Fruit fly (Drosophila melanogaster) whole organism, adult: ENCODE results near the gene Sfp24F.

Source experiments
- CG14711 ChIP-seq: fragments of 200-800 bp; sonication (Bioruptor generic); optimal IDR thresholded peaks from 2 replicates; lab custom pipeline; 2018; ENCODE audit warnings: missing biosample characterization, mild to moderate bottlenecking, missing genetic modification characterization, moderate library complexity
- CG33017 ChIP-seq: fragments of 200-800 bp; sonication (Bioruptor generic); optimal IDR thresholded peaks from 2 replicates; lab custom pipeline; 2018; ENCODE audit warnings: missing biosample characterization, mild to moderate bottlenecking, missing genetic modification characterization, moderate library complexity
- CG5204 ChIP-seq: fragments of 200-800 bp; sonication (Bioruptor generic); optimal IDR thresholded peaks from 2 replicates; lab custom pipeline; 2016; ENCODE audit warnings: missing biosample characterization, missing genetic modification characterization
- CG7045 ChIP-seq: fragments of 200-800 bp; sonication (Bioruptor generic); optimal IDR thresholded peaks from 2 replicates; lab custom pipeline; 2017; ENCODE audit warnings: missing biosample characterization, mild to moderate bottlenecking, missing genetic modification characterization
- cnc ChIP-seq, 2 experiments: fragments of >200 bp; optimal IDR thresholded peaks; 2 replicates each; lab custom pipeline; 2017
- kay ChIP-seq: fragments of 200-800 bp; sonication (Bioruptor generic); peaks from one replicate; lab custom pipeline; 2016; ENCODE audit warnings: missing biosample characterization, missing genetic modification characterization, borderline replicate concordance
- ovo ChIP-seq: fragments of 200-800 bp; sonication (Bioruptor generic); optimal IDR thresholded peaks from 2 replicates; lab custom pipeline; 2016; ENCODE audit warnings: missing biosample characterization, missing genetic modification characterization
- toe ChIP-seq: fragments of 200-800 bp; sonication (Bioruptor generic); optimal IDR thresholded peaks from 2 replicates; lab custom pipeline; 2016; ENCODE audit warnings: missing biosample characterization, missing genetic modification characterization

DNA sequence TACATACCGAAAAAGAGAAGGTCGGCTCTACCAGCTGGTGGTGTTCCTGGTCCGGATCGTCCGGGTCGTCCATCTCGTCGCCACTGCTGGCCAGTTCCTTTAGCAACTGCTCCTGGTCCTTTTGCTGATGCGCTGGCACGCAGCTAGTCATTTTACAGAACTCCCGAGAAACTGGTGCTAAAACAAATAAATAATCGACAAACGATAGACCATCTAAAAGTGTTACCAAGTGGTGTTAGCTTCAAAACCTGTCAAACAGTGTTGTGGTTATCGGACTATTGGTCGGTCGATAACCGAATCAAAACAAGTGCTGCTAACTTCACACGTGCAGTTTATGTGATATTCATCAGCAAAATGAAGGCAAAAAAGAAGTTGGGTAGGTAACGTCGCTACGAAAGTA is 2.6 kb upstream of the Sfp24F start, which contains the start of the genes morgue and Elp3:
- TF ChIP-seq cnc (optimal IDR thresholded peaks at IDR 0.05; lab: Kevin White, UChicago): no peak
- no peak for TF ChIP-seq CG33017 (tag; lab: Kevin White, UChicago)
- no peak for TF ChIP-seq toe (GFP tag; lab: Kevin White, UChicago)
- no peak for TF ChIP-seq kay (GFP tag; lab: Kevin White, UChicago)
- no peak for TF ChIP-seq CG7045 (GFP tag; lab: Kevin White, UChicago)
- no peak for TF ChIP-seq ovo (GFP tag; lab: Kevin White, UChicago)
- TF ChIP-seq CG5204 (GFP tag; lab: Kevin White, UChicago): no peak
- no peak for TF ChIP-seq CG14711 (tag; lab: Kevin White, UChicago)
